Worm (Caenorhabditis elegans) whole organism, L1 larva: ENCODE data around the gene C07G1.6.

Experiments
- C16A3.4 ChIP-seq: fragments of 150-350 bp; optimal IDR thresholded peaks from 2 replicates; lab custom pipeline; 2014; ENCODE audit warnings: missing biosample characterization, missing genetic modification characterization
- Y116A8C.19 ChIP-seq: sonication (generic microtip); optimal IDR thresholded peaks from 2 replicates; lab custom pipeline; 2016; ENCODE audit warnings: missing compliant biosample characterization, missing genetic modification characterization, borderline replicate concordance
- alr-1 ChIP-seq: fragments of 200-800 bp; sonication (Bioruptor generic); optimal IDR thresholded peaks from 2 replicates; lab custom pipeline; 2018; ENCODE audit warnings: borderline replicate concordance, mild to moderate bottlenecking, missing genetic modification characterization, missing compliant biosample characterization
- aly-2 ChIP-seq: fragments of 150-350 bp; optimal IDR thresholded peaks from 2 replicates; lab custom pipeline; 2014; ENCODE audit warnings: missing biosample characterization, missing genetic modification characterization
- ama-1 ChIP-seq: fragments of 150-350 bp; optimal IDR thresholded peaks from 2 replicates; lab custom pipeline; 2014
- blmp-1 ChIP-seq: fragments of 150-350 bp; optimal IDR thresholded peaks from 2 replicates; lab custom pipeline; 2014; ENCODE audit warnings: missing biosample characterization, missing genetic modification characterization
- ceh-82 ChIP-seq, 3 experiments: fragments of 150-350 bp in 1 of 3; sonication (generic microtip) in 2 of 3; optimal IDR thresholded peaks; 2 replicates each; lab custom pipeline; 2014 to 2017; ENCODE audit warnings: missing biosample characterization in 3 of 3, missing genetic modification characterization in 3 of 3
- ceh-90 ChIP-seq: sonication (generic microtip); optimal IDR thresholded peaks from 2 replicates; lab custom pipeline; 2016; ENCODE audit warnings: missing genetic modification characterization, missing compliant biosample characterization
- efl-1 ChIP-seq, 4 experiments: fragments of 150-350 bp; optimal IDR thresholded peaks in 3 of 4; peaks in 1 of 4; 1 replicate in 1 of 4; 2 replicates in 3 of 4; lab custom pipeline; 2014; ENCODE audit warnings: missing biosample characterization in 2 of 4, missing genetic modification characterization in 2 of 4, missing genetic modification reagents in 2 of 4
- efl-3 ChIP-seq: fragments of 200-800 bp; sonication (Bioruptor generic); optimal IDR thresholded peaks from 2 replicates; lab custom pipeline; 2018; ENCODE audit warnings: mild to moderate bottlenecking, missing genetic modification characterization, missing compliant biosample characterization
- egl-13 ChIP-seq: sonication (generic microtip); optimal IDR thresholded peaks from 2 replicates; lab custom pipeline; 2016; ENCODE audit warnings: missing genotype, missing genetic modification reagents, missing genetic modification characterization, missing compliant biosample characterization
- egl-27 ChIP-seq, 2 experiments: fragments of 150-350 bp in 1 of 2; sonication (generic microtip); optimal IDR thresholded peaks; 3 replicates each; lab custom pipeline; 2017 to 2018; ENCODE audit warnings: missing biosample characterization in 2 of 2, missing genetic modification characterization in 2 of 2, missing genetic modification reagents in 2 of 2
- elt-2 ChIP-seq: sonication (generic microtip); optimal IDR thresholded peaks from 2 replicates; lab custom pipeline; 2016; ENCODE audit warnings: missing genetic modification characterization, mild to moderate bottlenecking, inconsistent platforms, missing compliant biosample characterization, missing genetic modification reagents
- fkh-10 ChIP-seq: sonication (generic microtip); optimal IDR thresholded peaks from 2 replicates; lab custom pipeline; 2017; ENCODE audit warnings: missing biosample characterization, missing genetic modification reagents, missing genetic modification characterization
- fkh-8 ChIP-seq: sonication (generic microtip); optimal IDR thresholded peaks from 2 replicates; lab custom pipeline; 2016; ENCODE audit warnings: mild to moderate bottlenecking, missing genetic modification characterization, missing compliant biosample characterization
- hlh-17 ChIP-seq: fragments of 200-800 bp; sonication (Bioruptor generic); optimal IDR thresholded peaks from 2 replicates; lab custom pipeline; 2018; ENCODE audit warnings: missing genetic modification characterization, mild to moderate bottlenecking, missing compliant biosample characterization, moderate library complexity, borderline replicate concordance
- hlh-4 ChIP-seq: sonication (generic microtip); optimal IDR thresholded peaks from 2 replicates; lab custom pipeline; 2016; ENCODE audit warnings: mild to moderate bottlenecking, missing genetic modification characterization, missing compliant biosample characterization
- hpl-2 ChIP-seq: fragments of 150-350 bp; optimal IDR thresholded peaks from 2 replicates; lab custom pipeline; 2014; ENCODE audit warnings: missing biosample characterization, missing genetic modification reagents, missing genetic modification characterization
- irx-1 ChIP-seq: sonication (generic microtip); optimal IDR thresholded peaks from 2 replicates; lab custom pipeline; 2016; ENCODE audit warnings: missing genetic modification characterization, missing compliant biosample characterization
- lin-13 ChIP-seq: fragments of 150-350 bp; optimal IDR thresholded peaks from 2 replicates; lab custom pipeline; 2014; ENCODE audit warnings: missing biosample characterization, missing genetic modification reagents, missing genetic modification characterization
- lin-15B ChIP-seq: fragments of 150-350 bp; sonication (generic microtip); optimal IDR thresholded peaks from 3 replicates; lab custom pipeline; 2014; ENCODE audit warnings: missing biosample characterization, missing genetic modification characterization
- lin-35 ChIP-seq, 2 experiments: fragments of 150-350 bp; optimal IDR thresholded peaks; 2 replicates each; lab custom pipeline; 2014; ENCODE audit warnings: missing biosample characterization in 2 of 2, missing genetic modification characterization in 2 of 2, missing genetic modification reagents in 2 of 2
- lsy-2 ChIP-seq, 2 experiments: fragments of 150-350 bp; optimal IDR thresholded peaks; 2 replicates each; lab custom pipeline; 2014; ENCODE audit warnings: missing biosample characterization in 2 of 2, missing genetic modification characterization in 2 of 2
- mdl-1 ChIP-seq, 2 experiments: fragments of 150-350 bp; optimal IDR thresholded peaks; 2 replicates each; lab custom pipeline; 2014 to 2017; ENCODE audit warnings: missing biosample characterization in 2 of 2, missing genetic modification characterization in 2 of 2, inconsistent platforms in 1 of 2
- mef-2 ChIP-seq: fragments of 150-350 bp; optimal IDR thresholded peaks from 2 replicates; lab custom pipeline; 2014; ENCODE audit warnings: missing biosample characterization, missing genetic modification characterization
- mep-1 ChIP-seq: fragments of 150-350 bp; optimal IDR thresholded peaks from 2 replicates; lab custom pipeline; 2014; ENCODE audit warnings: missing biosample characterization, missing genetic modification characterization
- nhr-20 ChIP-seq: sonication (generic microtip); optimal IDR thresholded peaks from 2 replicates; lab custom pipeline; 2016; ENCODE audit warnings: mild to moderate bottlenecking, missing genetic modification characterization, missing compliant biosample characterization
- nhr-28 ChIP-seq: fragments of 150-350 bp; optimal IDR thresholded peaks from 2 replicates; lab custom pipeline; 2014; ENCODE audit warnings: missing biosample characterization, missing genetic modification characterization
- nhr-71 ChIP-seq: sonication (generic microtip); optimal IDR thresholded peaks from 2 replicates; lab custom pipeline; 2016; ENCODE audit warnings: mild to moderate bottlenecking, missing genetic modification characterization, moderate library complexity, missing compliant biosample characterization
- nhr-76 ChIP-seq: sonication (generic microtip); optimal IDR thresholded peaks from 2 replicates; lab custom pipeline; 2017; ENCODE audit warnings: missing biosample characterization, missing genetic modification characterization
- nhr-77 ChIP-seq: fragments of 150-350 bp; optimal IDR thresholded peaks from 2 replicates; lab custom pipeline; 2014; ENCODE audit warnings: missing biosample characterization, missing genetic modification characterization
- pax-3 ChIP-seq: fragments of 200-800 bp; sonication (Bioruptor generic); optimal IDR thresholded peaks from 2 replicates; lab custom pipeline; 2018; ENCODE audit warnings: mild to moderate bottlenecking, missing genetic modification characterization, moderate library complexity, missing compliant biosample characterization
- pqm-1 ChIP-seq: sonication (generic microtip); optimal IDR thresholded peaks from 3 replicates; lab custom pipeline; 2017; ENCODE audit warnings: missing biosample characterization, missing genetic modification characterization
- rnt-1 ChIP-seq: sonication (generic microtip); optimal IDR thresholded peaks from 2 replicates; lab custom pipeline; 2016; ENCODE audit warnings: mild to moderate bottlenecking, missing genetic modification characterization, moderate library complexity, missing compliant biosample characterization
- skn-1 ChIP-seq: fragments of 150-350 bp; optimal IDR thresholded peaks from 2 replicates; lab custom pipeline; 2014; ENCODE audit warnings: missing biosample characterization, missing genetic modification characterization
- snpc-4 ChIP-seq: fragments of 150-350 bp; optimal IDR thresholded peaks from 2 replicates; lab custom pipeline; 2014; ENCODE audit warnings: missing biosample characterization, missing genetic modification characterization
- snu-23 ChIP-seq: sonication (generic microtip); optimal IDR thresholded peaks from 2 replicates; lab custom pipeline; 2016; ENCODE audit warnings: missing genetic modification characterization, missing compliant biosample characterization
- sox-4 ChIP-seq: sonication (generic microtip); optimal IDR thresholded peaks from 2 replicates; lab custom pipeline; 2016; ENCODE audit warnings: missing genetic modification characterization, missing compliant biosample characterization
- unc-130 ChIP-seq: fragments of 150-350 bp; optimal IDR thresholded peaks from 2 replicates; lab custom pipeline; 2017; ENCODE audit warnings: missing biosample characterization, missing genetic modification characterization, inconsistent platforms
- unc-30 ChIP-seq: sonication (generic microtip); optimal IDR thresholded peaks from 2 replicates; lab custom pipeline; 2017; ENCODE audit warnings: missing biosample characterization, missing genetic modification characterization
- unc-62 ChIP-seq: fragments of 150-350 bp; optimal IDR thresholded peaks from 2 replicates; lab custom pipeline; 2014; ENCODE audit warnings: missing biosample characterization, missing genetic modification reagents, missing genetic modification characterization
- unc-98 ChIP-seq: fragments of 200-800 bp; sonication (Bioruptor generic); IDR thresholded peaks from 2 replicates; pipeline ENCODE4 v1.3.6; 2022; ENCODE audit warnings: missing genetic modification characterization, missing compliant biosample characterization
- xbp-1 ChIP-seq: sonication (generic microtip); optimal IDR thresholded peaks from 2 replicates; lab custom pipeline; 2016; ENCODE audit warnings: missing genetic modification characterization, missing compliant biosample characterization
- zip-4 ChIP-seq: fragments of 200-800 bp; sonication (Bioruptor generic); optimal IDR thresholded peaks from 2 replicates; lab custom pipeline; 2018; ENCODE audit warnings: mild to moderate bottlenecking, missing genetic modification characterization, moderate library complexity, missing compliant biosample characterization
- ztf-4 ChIP-seq: fragments of 150-350 bp; optimal IDR thresholded peaks from 2 replicates; lab custom pipeline; 2014; ENCODE audit warnings: missing biosample characterization, missing genetic modification characterization

Gene C07G1.6

ce11 chrIV:8210300-8210699, at the start of gene C07G1.6:
C07G1.6 (minus strand) TSS chrIV:8210400.
- no peak for TF ChIP-seq Y116A8C.19 (tag; lab: Kevin White, UChicago)

ce11 chrIV:8259904-8260303, 49.7 kb upstream of the C07G1.6 start, which contains the start of gene K07H8.7:
K07H8.7 (minus strand) TSS chrIV:8260004.
- TF ChIP-seq elt-2 (no peak), sox-4 (tag; lab: Kevin White, UChicago) (no peak), efl-3 (no peak), C16A3.4 (tag; lab: Kevin White, UChicago) (no peak), egl-27 (tag; optimal IDR thresholded peaks at IDR 0.05; lab: Kevin White, UChicago) (no peak), fkh-10 (no peak), egl-13 (no peak), ceh-90 (tag; lab: Kevin White, UChicago) (no peak), mep-1 (tag; lab: Kevin White, UChicago) (no peak), nhr-77 (no peak), snpc-4 (tag; lab: Kevin White, UChicago) (no peak), lsy-2 (tag; optimal IDR thresholded peaks at IDR 0.05; lab: Kevin White, UChicago) (no peak), lin-35 (GFP tag; optimal IDR thresholded peaks at IDR 0.05; lab: Kevin White, UChicago) (no peak), nhr-76 (no peak), fkh-8 (no peak), unc-98 (GFP tag; lab: Robert Waterston, UW) (no peak), hpl-2 (no peak), ama-1 (lab: Kevin White, UChicago) (no peak), xbp-1 (tag; lab: Kevin White, UChicago) (no peak), aly-2 (tag; lab: Kevin White, UChicago) (no peak)
- TF ChIP-seq, all 84 proteins: peak for 0

- TF ChIP-seq elt-2 (peak; percentile 33), pqm-1 (no peak)
Observed at ce11 chrIV:8255221-8255620, 45.0 kb upstream of the C07G1.6 start.

- TF ChIP-seq lin-15B (tag; lab: Kevin White, UChicago) (no peak), nhr-77 (no peak)
Observed at ce11 chrIV:8254193-8254592, 44.0 kb upstream of the C07G1.6 start.

ce11 chrIV:8252856-8253255, 42.7 kb upstream of the C07G1.6 start:
- peak; percentile 48 to 72 for TF ChIP-seq lsy-2 (tag; optimal IDR thresholded peaks at IDR 0.05; lab: Kevin White, UChicago)
- TF ChIP-seq hlh-4 (tag; lab: Kevin White, UChicago) = no peak
- no peak for TF ChIP-seq efl-3
- TF ChIP-seq unc-98 (GFP tag; lab: Robert Waterston, UW) = no peak
- no peak for TF ChIP-seq alr-1
- TF ChIP-seq mef-2 (tag; lab: Kevin White, UChicago) = no peak
- TF ChIP-seq pqm-1 = no peak
- TF ChIP-seq skn-1 (tag; lab: Kevin White, UChicago) = peak; percentile 46
- TF ChIP-seq efl-1 (optimal IDR thresholded peaks at IDR 0.05; lab: Kevin White, UChicago) = peak; percentile 56
- peak; percentile 51 to 95 for TF ChIP-seq efl-1 (GFP tag; optimal IDR thresholded peaks at IDR 0.05 in 1 of 2; lab: Kevin White, UChicago)
- peak; percentile 79 for TF ChIP-seq nhr-71 (tag; lab: Kevin White, UChicago)
- TF ChIP-seq unc-62 = no peak
- TF ChIP-seq Y116A8C.19 (tag; lab: Kevin White, UChicago) = no peak
- peak; percentile 81 for TF ChIP-seq unc-130
- TF ChIP-seq rnt-1 (tag; lab: Kevin White, UChicago) = peak; percentile 81
- TF ChIP-seq egl-13 = peak; percentile 30
- no peak for TF ChIP-seq zip-4 (GFP tag; lab: Kevin White, UChicago)
- TF ChIP-seq nhr-28 (tag; lab: Kevin White, UChicago) = no peak
- peak; percentile 57 for TF ChIP-seq aly-2 (tag; lab: Kevin White, UChicago)
- no peak for TF ChIP-seq ztf-4 (tag; lab: Kevin White, UChicago)
- TF ChIP-seq irx-1 (tag; lab: Kevin White, UChicago) = peak; percentile 61
- TF ChIP-seq mdl-1 (tag; optimal IDR thresholded peaks at IDR 0.05; lab: Kevin White, UChicago) = peak in 1 of 2 experiments; percentile 91
- peak; percentile 41 to 86 (median 61) for TF ChIP-seq ceh-82 (tag; optimal IDR thresholded peaks at IDR 0.05; lab: Kevin White, UChicago)
- TF ChIP-seq lin-13 (GFP tag; lab: Kevin White, UChicago) = peak; percentile 30
- TF ChIP-seq fkh-10 = peak; percentile 38
- TF ChIP-seq nhr-20 (tag; lab: Kevin White, UChicago) = peak; percentile 68
- TF ChIP-seq unc-30 = no peak
- no peak for TF ChIP-seq hlh-17 (GFP tag; lab: Kevin White, UChicago)
- peak; percentile 17 for TF ChIP-seq blmp-1 (tag; lab: Kevin White, UChicago)
- TF ChIP-seq snu-23 (GFP tag; lab: Kevin White, UChicago) = peak; percentile 80
- TF ChIP-seq lin-15B (tag; lab: Kevin White, UChicago) = no peak
- no peak for TF ChIP-seq pax-3 (tag; lab: Kevin White, UChicago)
